Worm (Caenorhabditis elegans): ENCODE results near the gene exh-1.

exh-1 gene

DNA sequence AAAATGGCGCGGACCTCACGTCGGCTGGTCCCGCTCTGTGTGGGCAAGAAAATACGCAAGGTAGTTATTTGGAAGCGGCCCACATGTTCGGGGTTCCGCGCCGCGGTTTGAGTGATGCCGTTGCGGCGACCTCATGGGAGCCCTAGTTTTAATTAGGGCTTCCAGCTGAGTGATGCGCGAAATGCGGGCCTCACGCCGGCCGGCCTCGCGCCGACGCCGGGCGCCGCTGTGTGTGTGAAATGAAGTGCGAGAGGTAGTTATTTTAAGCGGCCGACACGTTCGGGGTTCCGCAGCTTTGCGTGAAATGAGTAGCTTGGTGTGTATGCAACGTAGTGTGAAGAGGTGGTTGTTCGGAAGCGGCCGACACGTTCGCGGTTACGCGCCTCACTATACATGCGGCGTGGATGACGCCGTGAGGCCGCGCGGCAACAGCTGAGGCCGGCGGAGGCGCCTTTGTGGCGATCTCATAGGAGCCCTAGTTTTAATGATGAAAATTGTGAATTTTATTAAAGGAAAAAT, 6.9 kb upstream of the exh-1 start:
- TF ChIP-seq med-1 (GFP tag; optimal IDR thresholded peaks at IDR 0.05; ENCODE audit: insufficient read depth) (no peak), ztf-23 (GFP tag; IDR thresholded peaks at IDR 0.05) (no peak), klf-2 (GFP tag; conservative IDR thresholded peaks at IDR 0.05) (no peak), tab-1 (GFP tag; IDR thresholded peaks at IDR 0.05) (no peak), ref-1 (GFP tag; conservative IDR thresholded peaks at IDR 0.05) (no peak), T22C8.4 (GFP tag; IDR thresholded peaks at IDR 0.05) (no peak), flt-1 (GFP tag; IDR thresholded peaks at IDR 0.05) (no peak), cog-1 (tag; optimal IDR thresholded peaks at IDR 0.05) (no peak), ztf-29 (GFP tag; IDR thresholded peaks at IDR 0.05) (no peak)

DNA sequence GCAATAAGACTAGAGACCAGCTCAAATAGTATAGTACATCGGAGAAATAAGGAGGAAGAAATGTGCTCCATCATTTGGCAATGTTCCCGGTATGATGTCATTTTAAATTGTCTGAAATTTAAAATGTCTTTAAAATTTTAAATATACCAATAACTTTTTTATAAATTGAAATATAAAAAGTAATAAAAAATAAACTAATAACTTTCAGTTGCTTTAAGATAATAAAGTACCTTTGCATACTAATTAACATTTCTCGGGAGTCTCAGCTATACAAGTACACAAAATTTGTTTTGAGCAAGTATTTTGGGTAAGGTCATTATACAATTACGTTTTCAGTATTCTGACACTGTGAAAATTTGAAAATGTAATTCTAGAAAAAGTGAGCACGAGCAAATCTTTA, 5.0 kb upstream of the exh-1 start, which contains the start of gene srab-6:
TSS of gene srab-6 (minus strand) at position 101 of the 400 bp plus-strand sequence.
- TF ChIP-seq flt-1 (GFP tag; IDR thresholded peaks at IDR 0.05) = no peak
- TF ChIP-seq ref-1 (GFP tag; conservative IDR thresholded peaks at IDR 0.05) = no peak
- TF ChIP-seq T22C8.4 (GFP tag; IDR thresholded peaks at IDR 0.05) = no peak
- no peak for TF ChIP-seq tab-1 (GFP tag; IDR thresholded peaks at IDR 0.05)
- TF ChIP-seq ztf-29 (GFP tag; IDR thresholded peaks at IDR 0.05) = no peak
- TF ChIP-seq cog-1 (tag; optimal IDR thresholded peaks at IDR 0.05) = no peak
- TF ChIP-seq klf-2 (GFP tag; conservative IDR thresholded peaks at IDR 0.05) = no peak
- TF ChIP-seq ztf-23 (GFP tag; IDR thresholded peaks at IDR 0.05) = no peak
- TF ChIP-seq med-1 (GFP tag; optimal IDR thresholded peaks at IDR 0.05; ENCODE audit: insufficient read depth) = no peak

DNA sequence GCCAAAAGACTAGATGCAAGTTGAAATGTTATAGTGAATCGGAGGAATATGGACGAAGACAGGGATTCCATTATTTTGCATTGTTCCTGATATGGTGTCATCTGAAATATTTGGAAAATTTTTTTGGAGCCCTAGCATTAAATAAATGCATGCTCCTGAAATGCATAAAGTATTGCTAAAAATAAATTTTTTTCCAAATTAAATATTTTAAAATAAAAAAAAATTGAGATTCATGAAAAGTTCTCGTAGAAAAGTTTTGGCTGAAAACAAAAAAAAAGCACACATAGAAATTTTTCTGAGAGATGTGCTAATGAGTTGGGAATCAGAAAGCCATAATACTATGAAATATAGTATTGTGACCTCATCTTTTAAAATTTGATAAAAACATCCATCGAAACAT, 1.8 kb upstream of the exh-1 start, which contains the start of gene srab-7:
TSS of gene srab-7 (minus strand) at position 101 of the 400 bp plus-strand sequence.
- no peak for TF ChIP-seq ztf-29 (GFP tag; IDR thresholded peaks at IDR 0.05)
- TF ChIP-seq cog-1 (tag; optimal IDR thresholded peaks at IDR 0.05) = no peak
- no peak for TF ChIP-seq T22C8.4 (GFP tag; IDR thresholded peaks at IDR 0.05)
- TF ChIP-seq tab-1 (GFP tag; IDR thresholded peaks at IDR 0.05) = no peak
- TF ChIP-seq med-1 (GFP tag; optimal IDR thresholded peaks at IDR 0.05; ENCODE audit: insufficient read depth) = no peak
- no peak for TF ChIP-seq klf-2 (GFP tag; conservative IDR thresholded peaks at IDR 0.05)
- no peak for TF ChIP-seq flt-1 (GFP tag; IDR thresholded peaks at IDR 0.05)
- no peak for TF ChIP-seq ztf-23 (GFP tag; IDR thresholded peaks at IDR 0.05)
- TF ChIP-seq ref-1 (GFP tag; conservative IDR thresholded peaks at IDR 0.05) = no peak

DNA sequence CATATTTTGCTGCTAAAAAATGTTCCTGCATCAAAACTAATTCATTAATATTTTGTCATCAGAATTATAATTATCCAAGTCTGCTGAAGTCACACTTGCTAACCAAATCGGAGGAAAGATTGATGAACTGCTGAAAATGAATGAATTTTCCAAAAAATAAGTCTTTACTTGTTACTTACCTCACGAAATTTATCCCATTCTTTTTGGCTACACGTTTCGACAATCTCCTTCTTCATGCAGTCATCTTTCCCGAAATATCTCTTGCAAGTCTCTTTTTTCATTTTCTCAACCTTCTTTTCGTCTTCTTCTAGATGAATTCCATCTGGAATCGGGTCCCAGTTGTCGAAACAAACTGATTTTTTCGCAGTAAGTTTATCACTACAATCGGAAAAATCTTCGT, 1.5 kb downstream of the exh-1 start:
- TF ChIP-seq ztf-23 (GFP tag; IDR thresholded peaks at IDR 0.05) (no peak), ref-1 (GFP tag; conservative IDR thresholded peaks at IDR 0.05) (no peak), tab-1 (GFP tag; IDR thresholded peaks at IDR 0.05) (no peak), T22C8.4 (GFP tag; IDR thresholded peaks at IDR 0.05) (no peak), klf-2 (GFP tag; conservative IDR thresholded peaks at IDR 0.05) (no peak), ztf-29 (GFP tag; IDR thresholded peaks at IDR 0.05) (no peak), med-1 (GFP tag; optimal IDR thresholded peaks at IDR 0.05; ENCODE audit: insufficient read depth) (no peak), flt-1 (GFP tag; IDR thresholded peaks at IDR 0.05) (no peak), cog-1 (tag; optimal IDR thresholded peaks at IDR 0.05) (no peak)

DNA sequence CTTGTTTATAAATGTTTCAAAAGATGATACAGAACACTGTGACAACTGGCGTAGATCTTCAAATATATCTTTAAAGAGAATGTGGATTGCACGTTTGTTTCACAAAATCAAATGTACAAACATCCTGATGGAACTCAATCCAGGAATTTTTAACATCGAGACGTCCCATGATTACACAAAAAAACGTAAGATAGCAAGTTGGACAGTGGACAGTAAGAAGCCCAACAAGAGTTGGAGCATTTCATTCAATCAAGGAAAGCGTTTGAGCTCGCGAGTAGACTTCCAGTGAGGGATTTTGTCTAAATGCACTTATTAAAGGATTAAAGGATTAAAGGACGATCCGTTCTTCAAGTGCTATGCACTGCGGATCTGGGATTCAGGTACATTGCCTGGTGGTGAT, 2.4 kb downstream of the exh-1 start, which contains the start of gene C36C5.12:
TSS of gene C36C5.12 (minus strand) at position 101 of the 400 bp plus-strand sequence.
- TF ChIP-seq ref-1 (GFP tag; conservative IDR thresholded peaks at IDR 0.05) (no peak), tab-1 (GFP tag; IDR thresholded peaks at IDR 0.05) (no peak), ztf-29 (GFP tag; IDR thresholded peaks at IDR 0.05) (no peak), med-1 (GFP tag; optimal IDR thresholded peaks at IDR 0.05; ENCODE audit: insufficient read depth) (no peak), T22C8.4 (GFP tag; IDR thresholded peaks at IDR 0.05) (no peak), flt-1 (GFP tag; IDR thresholded peaks at IDR 0.05) (no peak), ztf-23 (GFP tag; IDR thresholded peaks at IDR 0.05) (no peak), klf-2 (GFP tag; conservative IDR thresholded peaks at IDR 0.05) (no peak), cog-1 (tag; optimal IDR thresholded peaks at IDR 0.05) (no peak)

DNA sequence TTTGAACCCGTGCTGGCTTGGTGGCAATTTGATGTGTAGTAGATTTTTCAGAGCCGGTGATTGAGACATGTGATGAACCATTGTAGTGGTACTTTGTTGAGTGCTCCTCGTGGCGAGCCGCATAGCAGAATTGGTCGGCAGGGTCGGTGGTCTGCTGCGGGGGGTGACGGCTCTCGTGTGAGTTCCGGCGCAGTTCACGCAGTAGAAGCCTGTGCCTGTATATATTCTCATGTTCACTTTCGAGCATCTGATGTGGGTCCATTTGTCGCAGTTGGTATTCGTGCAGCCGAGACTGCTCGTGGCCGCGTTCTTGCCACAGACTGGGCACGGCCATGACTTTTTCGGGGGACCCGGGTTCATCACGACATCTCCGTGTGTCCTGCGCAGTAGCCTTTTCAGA, 5.4 kb downstream of the exh-1 start:
- TF ChIP-seq med-1 (GFP tag; optimal IDR thresholded peaks at IDR 0.05; ENCODE audit: insufficient read depth) (no peak), flt-1 (GFP tag; IDR thresholded peaks at IDR 0.05) (no peak), ztf-23 (GFP tag; IDR thresholded peaks at IDR 0.05) (no peak), ztf-29 (GFP tag; IDR thresholded peaks at IDR 0.05) (no peak), tab-1 (GFP tag; IDR thresholded peaks at IDR 0.05) (no peak), cog-1 (tag; optimal IDR thresholded peaks at IDR 0.05) (no peak), klf-2 (GFP tag; conservative IDR thresholded peaks at IDR 0.05) (no peak), ref-1 (GFP tag; conservative IDR thresholded peaks at IDR 0.05) (no peak), T22C8.4 (GFP tag; IDR thresholded peaks at IDR 0.05) (no peak)

DNA sequence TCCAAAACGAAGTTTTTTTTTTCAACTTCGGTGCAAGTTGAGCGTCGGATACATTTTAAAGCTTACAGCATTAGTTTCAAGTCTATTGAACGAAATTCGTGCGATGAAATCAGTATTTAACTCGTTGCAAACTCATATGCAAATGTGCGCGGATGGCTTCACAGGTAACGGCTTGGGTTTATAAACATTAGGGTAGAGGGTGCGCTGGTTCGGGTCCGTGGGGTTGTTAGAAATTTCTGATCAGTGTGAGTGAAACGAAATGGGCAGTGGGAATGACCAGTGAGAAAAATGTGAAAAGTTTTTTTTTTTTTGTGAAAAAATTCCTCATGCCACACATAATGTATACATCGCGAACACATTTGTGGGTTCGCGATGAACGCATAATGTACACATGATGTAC, 6.3 kb downstream of the exh-1 start:
- TF ChIP-seq ref-1 (GFP tag; conservative IDR thresholded peaks at IDR 0.05) (no peak), cog-1 (tag; optimal IDR thresholded peaks at IDR 0.05) (no peak), ztf-29 (GFP tag; IDR thresholded peaks at IDR 0.05) (no peak)

DNA sequence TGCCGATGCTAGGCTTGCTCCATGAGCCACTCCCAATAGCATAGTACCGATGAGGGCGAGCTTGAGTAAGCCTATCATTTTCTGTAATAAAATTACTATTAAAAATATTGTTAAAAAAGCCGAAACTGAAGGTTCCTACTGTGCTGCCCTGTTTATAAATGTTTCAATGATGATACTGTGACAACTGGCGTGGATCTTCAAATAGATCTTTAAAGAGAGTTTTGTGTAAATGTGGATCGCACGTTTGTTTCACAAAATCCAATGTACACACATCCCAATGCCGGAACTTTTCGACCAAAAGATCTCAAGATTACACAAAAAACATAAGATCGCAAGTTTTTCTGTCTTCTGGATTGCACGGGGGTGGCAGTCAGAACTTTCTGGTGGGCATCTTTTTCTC, 8.6 kb downstream of the exh-1 start, which contains the start of gene C36C5.14:
TSS of gene C36C5.14 (minus strand) at position 101 of the 400 bp plus-strand sequence.
- TF ChIP-seq klf-2 (GFP tag; conservative IDR thresholded peaks at IDR 0.05) = no peak
- no peak for TF ChIP-seq ref-1 (GFP tag; conservative IDR thresholded peaks at IDR 0.05)
- no peak for TF ChIP-seq med-1 (GFP tag; optimal IDR thresholded peaks at IDR 0.05; ENCODE audit: insufficient read depth)
- no peak for TF ChIP-seq flt-1 (GFP tag; IDR thresholded peaks at IDR 0.05)
- no peak for TF ChIP-seq T22C8.4 (GFP tag; IDR thresholded peaks at IDR 0.05)
- TF ChIP-seq cog-1 (tag; optimal IDR thresholded peaks at IDR 0.05) = no peak
- no peak for TF ChIP-seq tab-1 (GFP tag; IDR thresholded peaks at IDR 0.05)
- no peak for TF ChIP-seq ztf-23 (GFP tag; IDR thresholded peaks at IDR 0.05)
- no peak for TF ChIP-seq ztf-29 (GFP tag; IDR thresholded peaks at IDR 0.05)

DNA sequence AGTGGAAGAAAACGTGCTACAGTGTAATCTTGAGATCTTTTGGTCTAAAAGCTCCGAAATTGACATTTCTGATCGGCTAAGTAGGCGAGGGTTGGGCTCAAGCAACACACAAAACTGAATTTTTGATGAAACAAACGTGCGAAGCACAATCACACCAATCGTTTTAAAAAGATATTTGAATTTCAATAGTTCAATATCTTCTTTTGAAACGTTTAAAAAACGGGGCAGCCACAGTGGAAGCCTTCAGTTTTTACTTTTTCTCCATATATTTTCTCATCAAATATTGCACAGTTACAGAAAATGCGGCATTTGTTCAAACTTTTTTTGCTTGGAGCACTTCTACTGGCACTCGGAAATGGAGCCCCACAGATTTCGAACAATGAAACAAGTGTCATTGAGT, 9.4 kb downstream of the exh-1 start, which contains the start of gene C36C5.4:
TSS of gene C36C5.4 (plus strand) at position 301 of the 400 bp plus-strand sequence.
- no peak for TF ChIP-seq ref-1 (GFP tag; conservative IDR thresholded peaks at IDR 0.05)
- TF ChIP-seq flt-1 (GFP tag; IDR thresholded peaks at IDR 0.05) = no peak
- TF ChIP-seq klf-2 (GFP tag; conservative IDR thresholded peaks at IDR 0.05) = no peak
- no peak for TF ChIP-seq ztf-23 (GFP tag; IDR thresholded peaks at IDR 0.05)
- no peak for TF ChIP-seq med-1 (GFP tag; optimal IDR thresholded peaks at IDR 0.05; ENCODE audit: insufficient read depth)
- TF ChIP-seq tab-1 (GFP tag; IDR thresholded peaks at IDR 0.05) = no peak

DNA sequence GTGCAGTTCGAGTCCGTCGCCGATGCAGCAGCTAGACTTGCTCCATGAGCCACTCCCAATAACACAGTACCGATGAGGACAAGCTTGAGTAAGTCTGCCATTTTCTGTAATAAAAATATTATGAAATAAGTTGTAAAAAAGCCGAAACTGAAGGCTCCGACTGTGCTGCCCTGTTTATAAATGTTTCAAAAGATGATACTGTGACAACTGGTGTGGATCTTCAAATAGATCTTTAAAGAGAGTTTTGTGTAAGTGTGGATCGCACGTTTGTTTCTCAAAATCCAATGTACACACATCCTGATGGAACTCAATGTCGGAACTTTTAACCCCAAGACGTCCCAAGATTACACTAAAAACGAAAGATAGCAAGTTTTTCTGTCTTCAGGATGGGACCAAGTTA, 11.8 kb downstream of the exh-1 start, which contains the start of gene C36C5.15:
TSS of gene C36C5.15 (minus strand) at position 101 of the 400 bp plus-strand sequence.
- TF ChIP-seq ztf-23 (GFP tag; IDR thresholded peaks at IDR 0.05) = no peak
- no peak for TF ChIP-seq T22C8.4 (GFP tag; IDR thresholded peaks at IDR 0.05)
- no peak for TF ChIP-seq klf-2 (GFP tag; conservative IDR thresholded peaks at IDR 0.05)
- TF ChIP-seq cog-1 (tag; optimal IDR thresholded peaks at IDR 0.05) = no peak
- no peak for TF ChIP-seq flt-1 (GFP tag; IDR thresholded peaks at IDR 0.05)
- TF ChIP-seq ref-1 (GFP tag; conservative IDR thresholded peaks at IDR 0.05) = no peak
- no peak for TF ChIP-seq ztf-29 (GFP tag; IDR thresholded peaks at IDR 0.05)

Measured in whole organism, midembryonic.